Worm (Caenorhabditis elegans) whole organism, early embryonic: ENCODE data around the gene col-106.

Source experiments
- ets-7 ChIP-seq: sonication (generic microtip); optimal IDR thresholded peaks from 2 replicates; lab custom pipeline; 2016; ENCODE audit warnings: missing genotype, missing genetic modification characterization, missing compliant biosample characterization
- tbx-11 ChIP-seq: fragments of 200-800 bp; sonication (Bioruptor generic); IDR thresholded peaks from 2 replicates; pipeline ENCODE4 v1.3.6; 2022; ENCODE audit warnings: missing genetic modification characterization, missing compliant biosample characterization
- tbx-37 ChIP-seq: fragments of 200-800 bp; sonication (Bioruptor generic); conservative IDR thresholded peaks from 2 replicates; pipeline ENCODE4 v1.3.6; 2022; ENCODE audit warnings: missing genetic modification reagents, missing genetic modification characterization, missing compliant biosample characterization

DNA sequence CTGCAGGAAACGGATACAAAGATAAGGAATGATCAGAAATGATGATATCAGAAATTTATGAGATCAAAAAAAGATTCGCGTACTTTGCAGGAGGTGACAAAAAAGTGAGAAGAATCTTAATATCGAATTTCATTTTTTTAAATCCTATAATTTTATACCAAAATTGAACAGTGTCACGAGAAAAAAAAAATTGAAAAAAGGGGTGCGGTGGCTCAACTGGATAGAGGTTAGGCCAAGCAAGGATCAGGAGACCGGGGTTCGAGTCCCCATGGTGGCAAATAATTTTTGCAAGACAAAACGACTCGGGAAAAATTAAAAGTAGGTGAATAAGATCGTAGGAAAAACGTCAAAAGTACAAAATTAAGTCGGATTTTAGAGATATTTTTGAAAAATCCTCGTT, 9.8 kb upstream of the col-106 start:
- TF ChIP-seq tbx-11 (GFP tag; lab: Robert Waterston, UW): no peak
- TF ChIP-seq tbx-37 (GFP tag; lab: Robert Waterston, UW): no peak
- TF ChIP-seq ets-7 (tag; lab: Kevin White, UChicago): no peak
